Worm (Caenorhabditis elegans) whole organism, young adult: ENCODE measurements around the gene F26A1.1.

Source experiments
- C17E4.6 ChIP-seq: fragments of 200-800 bp; sonication (Bioruptor generic); IDR thresholded peaks from 2 replicates; pipeline ENCODE4 v1.3.6; 2022; ENCODE audit warnings: missing genetic modification reagents, missing genetic modification characterization, missing compliant biosample characterization
- F33H1.4 ChIP-seq: fragments of 200-800 bp; sonication (Bioruptor generic); IDR thresholded peaks from 2 replicates; pipeline ENCODE4 v1.3.6; 2022; ENCODE audit warnings: missing genetic modification reagents, missing genetic modification characterization, missing compliant biosample characterization
- F37B4.10 ChIP-seq: fragments of 200-800 bp; sonication (Bioruptor generic); IDR thresholded peaks from 2 replicates; pipeline ENCODE4 v1.3.6; 2022; ENCODE audit warnings: missing genetic modification characterization, missing compliant biosample characterization
- F39B2.1 ChIP-seq: fragments of 200-800 bp; sonication (Bioruptor generic); IDR thresholded peaks from 2 replicates; pipeline ENCODE4 v1.3.6; 2022; ENCODE audit warnings: missing genetic modification reagents, missing genetic modification characterization, missing compliant biosample characterization
- F52B5.7 ChIP-seq: sonication (generic microtip); optimal IDR thresholded peaks from 2 replicates; lab custom pipeline; 2016; ENCODE audit warnings: mild to moderate bottlenecking, missing genetic modification characterization, missing compliant biosample characterization
- F57A8.1 ChIP-seq: fragments of 200-800 bp; sonication (Bioruptor generic); optimal IDR thresholded peaks from 2 replicates; lab custom pipeline; 2018; ENCODE audit warnings: mild to moderate bottlenecking, missing genetic modification characterization, moderate library complexity, missing compliant biosample characterization
- F57C9.4 ChIP-seq: sonication (generic microtip); optimal IDR thresholded peaks from 2 replicates; lab custom pipeline; 2017; ENCODE audit warnings: mild to moderate bottlenecking, missing genetic modification characterization, missing compliant biosample characterization
- akir-1 ChIP-seq: fragments of 200-800 bp; sonication (Bioruptor generic); optimal IDR thresholded peaks from 2 replicates; lab custom pipeline; 2018; ENCODE audit warnings: mild to moderate bottlenecking, missing genetic modification characterization, moderate library complexity, missing compliant biosample characterization
- ama-1 ChIP-seq, 3 experiments: fragments of 150-350 bp in 1 of 3; sonication (generic microtip) in 2 of 3; optimal IDR thresholded peaks; 2 replicates each; lab custom pipeline; 2014 to 2018; ENCODE audit warnings: missing biosample characterization in 2 of 3, missing genetic modification characterization in 2 of 3, missing genetic modification reagents in 2 of 3
- aptf-3 ChIP-seq: fragments of 200-800 bp; sonication (Bioruptor generic); IDR thresholded peaks from 2 replicates; pipeline ENCODE4 v1.3.6; 2022; ENCODE audit warnings: missing genetic modification characterization, missing compliant biosample characterization
- attf-5 ChIP-seq: fragments of 200-800 bp; sonication (Bioruptor generic); optimal IDR thresholded peaks from 2 replicates; lab custom pipeline; 2018; ENCODE audit warnings: mild to moderate bottlenecking, missing genetic modification characterization, missing compliant biosample characterization
- attf-6 ChIP-seq: fragments of 200-800 bp; sonication (Bioruptor generic); IDR thresholded peaks from 2 replicates; pipeline ENCODE4 v1.3.6; 2022; ENCODE audit warnings: missing genetic modification reagents, missing genetic modification characterization, missing compliant biosample characterization
- bed-1 ChIP-seq: fragments of 200-800 bp; sonication (Bioruptor generic); IDR thresholded peaks from 2 replicates; pipeline ENCODE4 v1.3.6; 2022; ENCODE audit warnings: missing genetic modification reagents, missing genetic modification characterization, missing compliant biosample characterization
- ceh-79 ChIP-seq: sonication (generic microtip); optimal IDR thresholded peaks from 2 replicates; lab custom pipeline; 2017; ENCODE audit warnings: mild to moderate bottlenecking, missing genetic modification characterization, missing compliant biosample characterization
- chd-7 ChIP-seq: sonication (generic microtip); optimal IDR thresholded peaks from 2 replicates; lab custom pipeline; 2016; ENCODE audit warnings: mild to moderate bottlenecking, missing genetic modification characterization, moderate library complexity, missing compliant biosample characterization
- egl-18 ChIP-seq: fragments of 200-800 bp; sonication (Bioruptor generic); IDR thresholded peaks from 2 replicates; pipeline ENCODE4 v1.3.6; 2022; ENCODE audit warnings: missing genetic modification reagents, missing genetic modification characterization, missing compliant biosample characterization
- ekl-4 ChIP-seq: fragments of 200-800 bp; sonication (Bioruptor generic); IDR thresholded peaks from 2 replicates; pipeline ENCODE4 v1.3.6; 2022; ENCODE audit warnings: missing genetic modification reagents, missing genetic modification characterization, missing compliant biosample characterization
- ets-4 ChIP-seq: fragments of 200-800 bp; sonication (Bioruptor generic); optimal IDR thresholded peaks from 2 replicates; lab custom pipeline; 2018; ENCODE audit warnings: mild to moderate bottlenecking, missing genetic modification characterization, missing compliant biosample characterization
- fkh-3 ChIP-seq: sonication (generic microtip); optimal IDR thresholded peaks from 2 replicates; lab custom pipeline; 2016; ENCODE audit warnings: mild to moderate bottlenecking, missing genetic modification characterization, missing compliant biosample characterization
- gei-17 ChIP-seq: fragments of 200-800 bp; sonication (Bioruptor generic); optimal IDR thresholded peaks from 2 replicates; lab custom pipeline; 2018; ENCODE audit warnings: mild to moderate bottlenecking, missing genetic modification characterization, missing compliant biosample characterization
- hlh-26 ChIP-seq: fragments of 200-800 bp; sonication (Bioruptor generic); conservative IDR thresholded peaks from 2 replicates; pipeline ENCODE4 v1.3.6; 2022; ENCODE audit warnings: missing genetic modification reagents, missing genetic modification characterization, missing compliant biosample characterization
- hsf-1 ChIP-seq: fragments of 200-800 bp; sonication (Bioruptor generic); IDR thresholded peaks from 2 replicates; pipeline ENCODE4 v1.3.6; 2022; ENCODE audit warnings: missing genetic modification reagents, missing genetic modification characterization, missing compliant biosample characterization
- let-526 ChIP-seq: fragments of 200-800 bp; sonication (Bioruptor generic); IDR thresholded peaks from 2 replicates; pipeline ENCODE4 v1.3.6; 2022; ENCODE audit warnings: missing genetic modification reagents, missing genetic modification characterization, missing compliant biosample characterization
- lsl-1 ChIP-seq: fragments of 200-800 bp; sonication (Bioruptor generic); optimal IDR thresholded peaks from 2 replicates; lab custom pipeline; 2018; ENCODE audit warnings: mild to moderate bottlenecking, missing genetic modification characterization, moderate library complexity, missing compliant biosample characterization
- lsy-27 ChIP-seq: sonication (generic microtip); optimal IDR thresholded peaks from 2 replicates; lab custom pipeline; 2017; ENCODE audit warnings: missing genetic modification characterization, mild to moderate bottlenecking, missing compliant biosample characterization, antibody characterized with exemption, missing genotype, borderline replicate concordance; ENCODE audit not compliant: insufficient read depth
- madf-3 ChIP-seq: fragments of 200-800 bp; sonication (Bioruptor generic); IDR thresholded peaks from 2 replicates; pipeline ENCODE4 v1.3.6; 2022; ENCODE audit warnings: missing genetic modification reagents, missing genetic modification characterization, missing compliant biosample characterization
- madf-6 ChIP-seq: fragments of 200-800 bp; sonication (Bioruptor generic); IDR thresholded peaks from 2 replicates; pipeline ENCODE4 v1.3.6; 2022; ENCODE audit warnings: missing genetic modification reagents, missing genetic modification characterization, missing compliant biosample characterization
- nhr-179 ChIP-seq: sonication (generic microtip); optimal IDR thresholded peaks from 2 replicates; lab custom pipeline; 2016; ENCODE audit warnings: mild to moderate bottlenecking, missing genetic modification characterization, missing compliant biosample characterization
- nhr-80 ChIP-seq: sonication (generic microtip); optimal IDR thresholded peaks from 2 replicates; lab custom pipeline; 2016; ENCODE audit warnings: missing genetic modification characterization, missing compliant biosample characterization
- pha-4 ChIP-seq: fragments of 150-350 bp; sonication (generic microtip); optimal IDR thresholded peaks from 2 replicates; lab custom pipeline; 2014; ENCODE audit warnings: missing biosample characterization, missing genetic modification reagents, missing genetic modification characterization
- sea-2 ChIP-seq: fragments of 200-800 bp; sonication (Bioruptor generic); IDR thresholded peaks from 2 replicates; pipeline ENCODE4 v1.3.6; 2022; ENCODE audit warnings: missing genetic modification characterization, missing compliant biosample characterization
- snpc-3.4 ChIP-seq: sonication (generic microtip); optimal IDR thresholded peaks from 2 replicates; lab custom pipeline; 2017; ENCODE audit warnings: missing genetic modification characterization, mild to moderate bottlenecking, missing compliant biosample characterization, antibody characterized with exemption, moderate library complexity, missing genotype, missing genetic modification reagents
- tbp1 ChIP-seq: fragments of 200-800 bp; sonication (Bioruptor generic); optimal IDR thresholded peaks from 2 replicates; lab custom pipeline; 2018; ENCODE audit warnings: mild to moderate bottlenecking, missing genetic modification characterization, missing compliant biosample characterization
- unc-130 ChIP-seq: sonication (generic microtip); optimal IDR thresholded peaks from 2 replicates; lab custom pipeline; 2016; ENCODE audit warnings: missing genetic modification reagents, missing genetic modification characterization, missing compliant biosample characterization
- zim-3 ChIP-seq: sonication (generic microtip); optimal IDR thresholded peaks from 2 replicates; lab custom pipeline; 2017; ENCODE audit warnings: mild to moderate bottlenecking, missing genetic modification characterization, moderate library complexity, missing compliant biosample characterization
- ztf-18 ChIP-seq: sonication (generic microtip); optimal IDR thresholded peaks from 2 replicates; lab custom pipeline; 2016; ENCODE audit warnings: missing genotype, mild to moderate bottlenecking, missing genetic modification characterization, missing compliant biosample characterization
- ztf-25 ChIP-seq: fragments of 200-800 bp; sonication (Bioruptor generic); IDR thresholded peaks from 2 replicates; pipeline ENCODE4 v1.3.6; 2022; ENCODE audit warnings: missing genetic modification reagents, missing genetic modification characterization, missing compliant biosample characterization
- ztf-3 ChIP-seq: fragments of 200-800 bp; sonication (Bioruptor generic); optimal IDR thresholded peaks from 2 replicates; lab custom pipeline; 2018; ENCODE audit warnings: mild to moderate bottlenecking, missing genetic modification characterization, missing compliant biosample characterization

Gene F26A1.1

ce11 chrIII:4806345-4806744 lies 44.0 kb upstream of the F26A1.1 start (continued):
- TF ChIP-seq bed-1 (GFP tag; lab: Robert Waterston, UW) (no peak), gei-17 (no peak), lsy-27 (tag; lab: Kevin White, UChicago) (no peak), C17E4.6 (GFP tag; lab: Robert Waterston, UW) (no peak), unc-130 (GFP tag; lab: Kevin White, UChicago) (no peak)

ce11 chrIII:4808089-4808488 lies 42.2 kb upstream of the F26A1.1 start:
- TF ChIP-seq nhr-179 (no peak), attf-5 (peak; percentile 28), ekl-4 (GFP tag; lab: Robert Waterston, UW) (peak; percentile 31; the same call in 1 of the 2 replicates), hsf-1 (peak; percentile 18; the same call in 1 of the 2 replicates), snpc-3.4 (peak; percentile 26), aptf-3 (GFP tag; lab: Robert Waterston, UW) (no peak), attf-6 (no peak), madf-6 (GFP tag; lab: Robert Waterston, UW) (peak; percentile 47; the same call in 1 of the 2 replicates), ets-4 (GFP tag; lab: Kevin White, UChicago) (no peak), madf-3 (0 out of 2 replicates have a peak, but pooled peaks have one; percentile 42)

ce11 chrIII:4809526-4810153 lies 40.7 kb upstream of the F26A1.1 start, which contains the start of gene pal-1:
pal-1 (minus strand) TSS chrIII:4809576.
- TF ChIP-seq pha-4 (tag; lab: Kevin White, UChicago) (no peak), sea-2 (no peak), ztf-18 (tag; lab: Kevin White, UChicago) (no peak), ztf-25 (GFP tag; lab: Robert Waterston, UW) (no peak), F33H1.4 (GFP tag; lab: Robert Waterston, UW) (no peak), madf-6 (GFP tag; lab: Robert Waterston, UW) (no peak; the same call in 1 of the 2 replicates), madf-3 (no peak), let-526 (no peak), F57C9.4 (tag; lab: Kevin White, UChicago) (no peak), F39B2.1 (GFP tag; lab: Robert Waterston, UW) (no peak), hlh-26 (no peak)

ce11 chrIII:4811195-4811594 lies 39.1 kb upstream of the F26A1.1 start, which contains the start of gene C38D4.7:
C38D4.7 (minus strand) TSS chrIII:4811295.
- TF ChIP-seq ceh-79 (no peak), ztf-3 (GFP tag; lab: Kevin White, UChicago) (no peak), F57C9.4 (tag; lab: Kevin White, UChicago) (no peak), F52B5.7 (tag; lab: Kevin White, UChicago) (no peak), akir-1 (no peak), lsl-1 (GFP tag; lab: Kevin White, UChicago) (no peak), aptf-3 (GFP tag; lab: Robert Waterston, UW) (no peak), fkh-3 (tag; lab: Kevin White, UChicago) (no peak), gei-17 (no peak), egl-18 (GFP tag; lab: Robert Waterston, UW) (no peak), nhr-80 (tag; lab: Kevin White, UChicago) (no peak), F37B4.10 (GFP tag; lab: Robert Waterston, UW) (no peak), tbp1 (no peak), F57A8.1 (GFP tag; lab: Kevin White, UChicago) (no peak), zim-3 (tag; lab: Kevin White, UChicago) (no peak), ama-1 (optimal IDR thresholded peaks at IDR 0.05; lab: Kevin White, UChicago) (no peak), ama-1 (GFP tag; optimal IDR thresholded peaks at IDR 0.05; lab: Kevin White, UChicago) (no peak), attf-6 (no peak), chd-7 (tag; lab: Kevin White, UChicago) (no peak)
